Worm (Caenorhabditis elegans) whole organism, L4 larva: ENCODE data around the gene C13F10.6.

Experiments used
- F26F4.8 ChIP-seq: fragments of 200-800 bp; sonication (Bioruptor generic); conservative IDR thresholded peaks from 2 replicates; pipeline ENCODE4 v1.3.6; 2022; ENCODE audit warnings: missing genetic modification characterization, missing compliant biosample characterization
- F37D6.2 ChIP-seq: sonication (generic microtip); optimal IDR thresholded peaks from 2 replicates; lab custom pipeline; 2016; ENCODE audit warnings: mild to moderate bottlenecking, missing genetic modification characterization, missing compliant biosample characterization
- Y48G9A.11 ChIP-seq: fragments of 200-800 bp; sonication (Bioruptor generic); IDR thresholded peaks from 2 replicates; pipeline ENCODE4 v1.3.6; 2022; ENCODE audit warnings: missing genetic modification reagents, missing genetic modification characterization, missing compliant biosample characterization
- ZK337.2 ChIP-seq: fragments of 200-800 bp; sonication (Bioruptor generic); IDR thresholded peaks from 2 replicates; pipeline ENCODE4 v1.3.6; 2022; ENCODE audit warnings: missing genetic modification reagents, missing genetic modification characterization, missing compliant biosample characterization
- aha-1 ChIP-seq: fragments of 150-350 bp; peaks from one replicate; lab custom pipeline; 2014; ENCODE audit warnings: missing biosample characterization, missing genetic modification characterization
- aly-2 ChIP-seq: sonication (generic microtip); optimal IDR thresholded peaks from 2 replicates; lab custom pipeline; 2018; ENCODE audit warnings: missing biosample characterization, missing genetic modification characterization
- ama-1 ChIP-seq: fragments of 150-350 bp; optimal IDR thresholded peaks from 2 replicates; lab custom pipeline; 2014; ENCODE audit warnings: inconsistent platforms, mixed read lengths
- ceh-20 ChIP-seq: fragments of 200-800 bp; sonication (Bioruptor generic); IDR thresholded peaks from 2 replicates; pipeline ENCODE4 v1.3.6; 2022; ENCODE audit warnings: missing genetic modification reagents, missing genetic modification characterization, missing compliant biosample characterization
- ceh-62 ChIP-seq: sonication (generic microtip); optimal IDR thresholded peaks from 2 replicates; lab custom pipeline; 2017; ENCODE audit warnings: missing biosample characterization, missing genetic modification characterization
- daf-12 ChIP-seq: fragments of 150-350 bp; optimal IDR thresholded peaks from 2 replicates; lab custom pipeline; 2014; ENCODE audit warnings: missing biosample characterization, missing genetic modification reagents, missing genetic modification characterization
- daf-16 ChIP-seq, 3 experiments: sonication (generic microtip); optimal IDR thresholded peaks; 2 replicates each; lab custom pipeline; 2016 to 2017; ENCODE audit warnings: missing genetic modification characterization in 3 of 3, missing genetic modification reagents in 3 of 3, mild to moderate bottlenecking in 2 of 3, missing compliant biosample characterization in 2 of 3, missing biosample characterization in 1 of 3, moderate library complexity in 1 of 3
- daf-8 ChIP-seq: fragments of 200-800 bp; sonication (Bioruptor generic); IDR thresholded peaks from 2 replicates; pipeline ENCODE4 v1.3.6; 2022; ENCODE audit warnings: missing genetic modification characterization, missing compliant biosample characterization
- dmd-8 ChIP-seq: fragments of 200-800 bp; sonication (Bioruptor generic); IDR thresholded peaks from 2 replicates; pipeline ENCODE4 v1.3.6; 2022; ENCODE audit warnings: missing genetic modification characterization, missing compliant biosample characterization
- dpl-1 ChIP-seq: fragments of 150-350 bp; optimal IDR thresholded peaks from 2 replicates; lab custom pipeline; 2014; ENCODE audit warnings: missing biosample characterization, missing genetic modification reagents, missing genetic modification characterization
- dve-1 ChIP-seq: sonication (generic microtip); optimal IDR thresholded peaks from 2 replicates; lab custom pipeline; 2017; ENCODE audit warnings: antibody characterized with exemption, mild to moderate bottlenecking, missing genetic modification characterization, missing compliant biosample characterization; ENCODE audit not compliant: insufficient read depth
- egl-27 ChIP-seq: sonication (generic microtip); optimal IDR thresholded peaks from 3 replicates; lab custom pipeline; 2017; ENCODE audit warnings: missing biosample characterization, missing genetic modification reagents, missing genetic modification characterization
- egl-43 ChIP-seq: fragments of 200-800 bp; sonication (Bioruptor generic); IDR thresholded peaks from 2 replicates; pipeline ENCODE4 v1.3.6; 2022; ENCODE audit warnings: missing genetic modification reagents, missing genetic modification characterization, missing compliant biosample characterization
- gei-8 ChIP-seq: fragments of 200-800 bp; sonication (Bioruptor generic); optimal IDR thresholded peaks from 2 replicates; lab custom pipeline; 2018; ENCODE audit warnings: mild to moderate bottlenecking, missing genetic modification characterization, missing compliant biosample characterization
- hlh-11 ChIP-seq: fragments of 200-800 bp; sonication (Bioruptor generic); optimal IDR thresholded peaks from 2 replicates; lab custom pipeline; 2018; ENCODE audit warnings: mild to moderate bottlenecking, missing genetic modification characterization, missing compliant biosample characterization
- hlh-30 ChIP-seq: sonication (generic microtip); optimal IDR thresholded peaks from 2 replicates; lab custom pipeline; 2017; ENCODE audit warnings: antibody characterized with exemption, mild to moderate bottlenecking, missing genetic modification characterization, missing compliant biosample characterization; ENCODE audit not compliant: insufficient read depth
- hmg-1.1 ChIP-seq: fragments of 200-800 bp; sonication (Bioruptor generic); IDR thresholded peaks from 2 replicates; pipeline ENCODE4 v1.3.6; 2022; ENCODE audit warnings: missing genetic modification reagents, missing genetic modification characterization, missing compliant biosample characterization
- lin-1 ChIP-seq: fragments of 200-800 bp; sonication (Bioruptor generic); IDR thresholded peaks from 2 replicates; pipeline ENCODE4 v1.3.6; 2022; ENCODE audit warnings: missing genetic modification reagents, missing genetic modification characterization, missing compliant biosample characterization
- lin-38 ChIP-seq: fragments of 200-800 bp; sonication (Bioruptor generic); IDR thresholded peaks from 2 replicates; pipeline ENCODE4 v1.3.6; 2022; ENCODE audit warnings: missing genetic modification reagents, missing genetic modification characterization, missing compliant biosample characterization
- lsy-2 ChIP-seq, 2 experiments: fragments of 150-350 bp in 1 of 2; sonication (generic microtip) in 1 of 2; optimal IDR thresholded peaks; 2 replicates each; lab custom pipeline; 2014 to 2017; ENCODE audit warnings: missing biosample characterization in 2 of 2, missing genetic modification characterization in 2 of 2
- madf-9 ChIP-seq: fragments of 200-800 bp; sonication (Bioruptor generic); conservative IDR thresholded peaks from 2 replicates; pipeline ENCODE4 v1.3.6; 2022; ENCODE audit warnings: missing genetic modification reagents, missing genetic modification characterization, missing compliant biosample characterization
- mdl-1 ChIP-seq, 2 experiments: fragments of 150-350 bp in 1 of 2; sonication (generic microtip) in 1 of 2; optimal IDR thresholded peaks; 2 replicates each; lab custom pipeline; 2014 to 2017; ENCODE audit warnings: missing biosample characterization in 2 of 2, missing genetic modification characterization in 2 of 2
- mxl-2 ChIP-seq: fragments of 200-800 bp; sonication (Bioruptor generic); conservative IDR thresholded peaks from 2 replicates; pipeline ENCODE4 v1.3.6; 2022; ENCODE audit warnings: missing genetic modification reagents, missing genetic modification characterization, missing compliant biosample characterization
- nhr-10 ChIP-seq: fragments of 150-350 bp; optimal IDR thresholded peaks from 2 replicates; lab custom pipeline; 2014; ENCODE audit warnings: missing biosample characterization, missing genetic modification characterization
- nhr-111 ChIP-seq: fragments of 200-800 bp; sonication (Bioruptor generic); optimal IDR thresholded peaks from 2 replicates; lab custom pipeline; 2018; ENCODE audit warnings: mild to moderate bottlenecking, missing genetic modification characterization, missing compliant biosample characterization
- nhr-41 ChIP-seq: fragments of 200-800 bp; sonication (Bioruptor generic); IDR thresholded peaks from 2 replicates; pipeline ENCODE4 v1.3.6; 2022; ENCODE audit warnings: missing genetic modification reagents, missing genetic modification characterization, missing compliant biosample characterization
- nhr-48 ChIP-seq: sonication (generic microtip); optimal IDR thresholded peaks from 2 replicates; lab custom pipeline; 2016; ENCODE audit warnings: mild to moderate bottlenecking, missing genetic modification characterization, missing compliant biosample characterization
- nhr-6 ChIP-seq: fragments of 150-350 bp; optimal IDR thresholded peaks from 2 replicates; lab custom pipeline; 2014; ENCODE audit warnings: missing biosample characterization, missing genetic modification characterization
- nhr-77 ChIP-seq: fragments of 150-350 bp; optimal IDR thresholded peaks from 2 replicates; lab custom pipeline; 2014; ENCODE audit warnings: missing biosample characterization, missing genetic modification characterization
- php-3 ChIP-seq: fragments of 200-800 bp; sonication (Bioruptor generic); IDR thresholded peaks from 2 replicates; pipeline ENCODE4 v1.3.6; 2022; ENCODE audit warnings: missing genetic modification reagents, missing genetic modification characterization, missing compliant biosample characterization
- sdz-12 ChIP-seq: fragments of 200-800 bp; sonication (Bioruptor generic); optimal IDR thresholded peaks from 2 replicates; lab custom pipeline; 2018; ENCODE audit warnings: mild to moderate bottlenecking, missing genetic modification characterization, missing compliant biosample characterization
- set-16 ChIP-seq: fragments of 200-800 bp; sonication (Bioruptor generic); IDR thresholded peaks from 2 replicates; pipeline ENCODE4 v1.3.6; 2022; ENCODE audit warnings: missing genetic modification reagents, missing genetic modification characterization, missing compliant biosample characterization
- snpc-1.2 ChIP-seq: fragments of 200-800 bp; sonication (Bioruptor generic); IDR thresholded peaks from 2 replicates; pipeline ENCODE4 v1.3.6; 2022; ENCODE audit warnings: missing genetic modification reagents, missing genetic modification characterization, missing compliant biosample characterization
- unc-62 ChIP-seq, 3 experiments: fragments of 150-350 bp in 1 of 3; sonication (generic microtip); optimal IDR thresholded peaks in 2 of 3; peaks in 1 of 3; 1 replicate in 1 of 3; 2 replicates in 2 of 3; lab custom pipeline; 2014 to 2017; ENCODE audit warnings: missing biosample characterization in 3 of 3, missing genetic modification characterization in 3 of 3, missing genetic modification reagents in 3 of 3, missing genotype in 1 of 3
- zag-1 ChIP-seq: fragments of 150-350 bp; optimal IDR thresholded peaks from 2 replicates; lab custom pipeline; 2014; ENCODE audit warnings: missing biosample characterization, missing genetic modification characterization
- zfp-2 ChIP-seq: sonication (generic microtip); optimal IDR thresholded peaks from 2 replicates; lab custom pipeline; 2016; ENCODE audit warnings: mild to moderate bottlenecking, missing genetic modification characterization, missing compliant biosample characterization
- zip-2 ChIP-seq: fragments of 150-350 bp; optimal IDR thresholded peaks from 2 replicates; lab custom pipeline; 2014; ENCODE audit warnings: missing biosample characterization, missing genetic modification characterization
- ztf-11 ChIP-seq: fragments of 150-350 bp; optimal IDR thresholded peaks from 2 replicates; lab custom pipeline; 2014; ENCODE audit warnings: missing biosample characterization, missing genetic modification characterization

The C13F10.6 gene

ce11 chrV:7220973-7221519 lies at the start of gene C13F10.6, which contains the start of the genes C13F10.8 and kxd-1:
Gene C13F10.6 (minus strand): TSS chrV:7221039.
Gene C13F10.8 (minus strand): TSS chrV:7221023.
Gene kxd-1 (plus strand): TSS chrV:7221469.
- peak in 1 of 2 experiments; percentile 32 for TF ChIP-seq unc-62 (GFP tag; optimal IDR thresholded peaks at IDR 0.05 in 1 of 2; lab: Kevin White, UChicago)
- no peak for TF ChIP-seq unc-62 (tag; optimal IDR thresholded peaks at IDR 0.05; lab: Kevin White, UChicago)
- TF ChIP-seq dpl-1 (GFP tag; lab: Kevin White, UChicago): peak; percentile 5
- TF ChIP-seq nhr-6: peak; percentile 37
- no peak for TF ChIP-seq sdz-12 (GFP tag; lab: Kevin White, UChicago)
- TF ChIP-seq nhr-41: no peak
- TF ChIP-seq hmg-1.1: peak; percentile 35; the same call in 1 of the 2 replicates
- TF ChIP-seq egl-27 (tag; lab: Kevin White, UChicago): no peak
- TF ChIP-seq lin-38 (GFP tag; lab: Robert Waterston, UW): 0 out of 2 replicates have a peak, but pooled peaks have one; percentile 15
- peak; percentile 4 for TF ChIP-seq hlh-11 (tag; lab: Kevin White, UChicago)
- peak in 1 of 2 experiments; percentile 35 for TF ChIP-seq lsy-2 (tag; optimal IDR thresholded peaks at IDR 0.05; lab: Kevin White, UChicago)
- TF ChIP-seq nhr-10 (tag; lab: Kevin White, UChicago): no peak
- peak; percentile 36 for TF ChIP-seq hlh-30 (tag; lab: Kevin White, UChicago)
- TF ChIP-seq F37D6.2 (tag; lab: Kevin White, UChicago): no peak

ce11 chrV:7269399-7269798 lies 48.6 kb upstream of the C13F10.6 start, which contains the start of gene C13A2.6:
Gene C13A2.6 (plus strand): TSS chrV:7269699.
- TF ChIP-seq ZK337.2: no peak
- TF ChIP-seq nhr-77 (tag; lab: Kevin White, UChicago): no peak
- TF ChIP-seq daf-12 (tag; lab: Kevin White, UChicago): no peak
- TF ChIP-seq egl-43 (GFP tag; lab: Robert Waterston, UW): no peak
- no peak for TF ChIP-seq nhr-48 (tag; lab: Kevin White, UChicago)
- TF ChIP-seq dmd-8: no peak
- TF ChIP-seq F26F4.8 (GFP tag; lab: Robert Waterston, UW): no peak
- no peak for TF ChIP-seq ceh-20 (GFP tag; lab: Robert Waterston, UW)
- no peak for TF ChIP-seq dve-1 (tag; lab: Kevin White, UChicago)
- no peak for TF ChIP-seq zag-1 (tag; lab: Kevin White, UChicago)
- no peak for TF ChIP-seq lsy-2 (tag; optimal IDR thresholded peaks at IDR 0.05; lab: Kevin White, UChicago)

- TF ChIP-seq zfp-2 (tag; lab: Kevin White, UChicago): no peak
- TF ChIP-seq mdl-1 (tag; optimal IDR thresholded peaks at IDR 0.05; lab: Kevin White, UChicago): no peak
- TF ChIP-seq aly-2 (tag; lab: Kevin White, UChicago): no peak
- no peak for TF ChIP-seq lin-1 (GFP tag; lab: Robert Waterston, UW)
- no peak for TF ChIP-seq hmg-1.1
- no peak for TF ChIP-seq lsy-2 (tag; optimal IDR thresholded peaks at IDR 0.05; lab: Kevin White, UChicago)
- no peak for TF ChIP-seq snpc-1.2
- no peak for TF ChIP-seq ama-1
- no peak for TF ChIP-seq nhr-111 (GFP tag; lab: Kevin White, UChicago)
- TF ChIP-seq ceh-62 (tag; lab: Kevin White, UChicago): no peak
- no peak for TF ChIP-seq set-16 (GFP tag; lab: Robert Waterston, UW)
These were observed 45.2 kb upstream of the C13F10.6 start, which contains the start of gene C13A2.7 for ce11 chrV:7266021-7266420. Gene C13A2.7 (plus strand): TSS chrV:7266321.

ce11 chrV:7264042-7264441 lies 43.2 kb upstream of the C13F10.6 start, which contains the start of gene C13A2.9:
Gene C13A2.9 (minus strand): TSS chrV:7264142.
- TF ChIP-seq mxl-2 (GFP tag; lab: Robert Waterston, UW) (no peak), nhr-6 (no peak), madf-9 (GFP tag; lab: Robert Waterston, UW) (no peak), hmg-1.1 (no peak), daf-16 (GFP tag; optimal IDR thresholded peaks at IDR 0.05; lab: Kevin White, UChicago) (no peak), daf-16 (tag; optimal IDR thresholded peaks at IDR 0.05; lab: Kevin White, UChicago) (no peak), nhr-41 (no peak), zfp-2 (tag; lab: Kevin White, UChicago) (no peak), aha-1 (tag; lab: Kevin White, UChicago) (no peak), nhr-48 (tag; lab: Kevin White, UChicago) (no peak), gei-8 (no peak), dve-1 (tag; lab: Kevin White, UChicago) (no peak), php-3 (GFP tag; lab: Robert Waterston, UW) (no peak), Y48G9A.11 (GFP tag; lab: Robert Waterston, UW) (no peak), egl-27 (tag; lab: Kevin White, UChicago) (no peak), daf-8 (GFP tag; lab: Robert Waterston, UW) (no peak), zip-2 (no peak), F26F4.8 (GFP tag; lab: Robert Waterston, UW) (no peak), snpc-1.2 (no peak), F37D6.2 (tag; lab: Kevin White, UChicago) (no peak), ztf-11 (tag; lab: Kevin White, UChicago) (no peak)
- TF ChIP-seq, all 104 proteins: peak for 0
